Fruit fly (Drosophila melanogaster): ENCODE results near the gene Archease.

Gene Archease

dm6 chr3R:21627752-21628151, 35.0 kb downstream of the Archease start (continued):
- TF ChIP-seq Trl (optimal IDR thresholded peaks at IDR 0.05), result no peak
- peak; percentile 44 for TF ChIP-seq Trl (GFP tag; optimal IDR thresholded peaks at IDR 0.05)
- peak; percentile 49; the same call in 2 of the 3 replicates for TF ChIP-seq CG2889 (GFP tag; IDR thresholded peaks at IDR 0.05)
- no peak for TF ChIP-seq HmgD (GFP tag; optimal IDR thresholded peaks at IDR 0.05)
- no peak for TF ChIP-seq CG3065 (GFP tag; optimal IDR thresholded peaks at IDR 0.05)
- peak; percentile 56 for TF ChIP-seq oc (tag; optimal IDR thresholded peaks at IDR 0.05)
- peak; percentile 4 for TF ChIP-seq CG7271 (tag; optimal IDR thresholded peaks at IDR 0.05)
- TF ChIP-seq odd (GFP tag; optimal IDR thresholded peaks at IDR 0.05), result peak; percentile 36
- TF ChIP-seq CG16813 (GFP tag; IDR thresholded peaks at IDR 0.05; ENCODE audit: partially characterized antibody), result no peak
- TF ChIP-seq Scr (GFP tag; IDR thresholded peaks at IDR 0.05; ENCODE audit: partially characterized antibody), result no peak
- no peak for TF ChIP-seq dan (GFP tag; IDR thresholded peaks at IDR 0.05)
- no peak for TF ChIP-seq jumu (GFP tag; optimal IDR thresholded peaks at IDR 0.05)
- peak; percentile 63 for TF ChIP-seq CG15514 (GFP tag; optimal IDR thresholded peaks at IDR 0.05)
- peak; percentile 52; the same call in 1 of the 2 replicates for TF ChIP-seq Oaz (GFP tag; IDR thresholded peaks at IDR 0.05)
- TF ChIP-seq Med (GFP tag), result peak; percentile 88
- TF ChIP-seq crp (GFP tag; optimal IDR thresholded peaks at IDR 0.05), result no peak
- TF ChIP-seq Side (GFP tag; optimal IDR thresholded peaks at IDR 0.05), result peak; percentile 13
- TF ChIP-seq az2 (GFP tag; optimal IDR thresholded peaks at IDR 0.05), result peak; percentile 64
- TF ChIP-seq cas (GFP tag; IDR thresholded peaks at IDR 0.05), result 0 out of 2 replicates have a peak, but pooled peaks have one; percentile 43
- TF ChIP-seq BtbVII (GFP tag; optimal IDR thresholded peaks at IDR 0.05), result peak; percentile 60
- TF ChIP-seq CG30020 (tag; optimal IDR thresholded peaks at IDR 0.05), result no peak
- no peak for TF ChIP-seq Atf3 (GFP tag; optimal IDR thresholded peaks at IDR 0.05)
- TF ChIP-seq CG4854 (GFP tag; optimal IDR thresholded peaks at IDR 0.05), result peak; percentile 32
- peak; percentile 63; the same call in 2 of the 3 replicates for TF ChIP-seq ci (GFP tag; IDR thresholded peaks at IDR 0.05)
- TF ChIP-seq CG15011 (GFP tag; optimal IDR thresholded peaks at IDR 0.05), result peak; percentile 53
- TF ChIP-seq pfk (GFP tag; optimal IDR thresholded peaks at IDR 0.05), result no peak
- peak; percentile 32 for TF ChIP-seq CG1602 (GFP tag; optimal IDR thresholded peaks at IDR 0.05)
- peak; percentile 55 for TF ChIP-seq CG9215 (GFP tag; IDR thresholded peaks at IDR 0.05)
- TF ChIP-seq tio (GFP tag; optimal IDR thresholded peaks at IDR 0.05), result peak; percentile 65
- peak; percentile 69 for TF ChIP-seq lilli (GFP tag; optimal IDR thresholded peaks at IDR 0.05)
- TF ChIP-seq Hmx (GFP tag; optimal IDR thresholded peaks at IDR 0.05), result peak; percentile 17
- TF ChIP-seq Lpt (GFP tag; optimal IDR thresholded peaks at IDR 0.05), result no peak
- TF ChIP-seq ap (GFP tag; IDR thresholded peaks at IDR 0.05), result peak; percentile 27; the same call in 1 of the 2 replicates
- peak; percentile 28 for TF ChIP-seq CG3407 (GFP tag; optimal IDR thresholded peaks at IDR 0.05)
- no peak for TF ChIP-seq CG14965 (GFP tag; optimal IDR thresholded peaks at IDR 0.05; ENCODE audit: borderline replicate concordance)
- peak; percentile 70 for TF ChIP-seq CG12155 (GFP tag; optimal IDR thresholded peaks at IDR 0.05)
- TF ChIP-seq Chrac-16 (GFP tag; optimal IDR thresholded peaks at IDR 0.05), result peak; percentile 53
- TF ChIP-seq fd3F (GFP tag; optimal IDR thresholded peaks at IDR 0.05), result peak; percentile 70
- TF ChIP-seq vnd (GFP tag; IDR thresholded peaks at IDR 0.05; ENCODE audit: partially characterized antibody), result no peak
- TF ChIP-seq CG18476 (GFP tag; optimal IDR thresholded peaks at IDR 0.05), result peak; percentile 17
- TF ChIP-seq ind (GFP tag; optimal IDR thresholded peaks at IDR 0.05), result peak; percentile 70
- TF ChIP-seq CG10274 (GFP tag; optimal IDR thresholded peaks at IDR 0.05), result peak; percentile 46
- 0 out of 3 replicates have a peak, but pooled peaks have one; percentile 37 for TF ChIP-seq CG11093 (GFP tag; IDR thresholded peaks at IDR 0.05)
- peak; percentile 82 for TF ChIP-seq row (GFP tag; IDR thresholded peaks at IDR 0.05)
- peak; percentile 57 for TF ChIP-seq zfh2 (GFP tag; optimal IDR thresholded peaks at IDR 0.05)
- no peak for TF ChIP-seq Spps (tag; optimal IDR thresholded peaks at IDR 0.05)
- no peak for TF ChIP-seq gt (GFP tag; IDR thresholded peaks at IDR 0.05)
- TF ChIP-seq jing (GFP tag; optimal IDR thresholded peaks at IDR 0.05), result no peak
- TF ChIP-seq CG4328 (GFP tag; optimal IDR thresholded peaks at IDR 0.05), result no peak
- TF ChIP-seq CG1233 (GFP tag; optimal IDR thresholded peaks at IDR 0.05), result peak; percentile 57
- TF ChIP-seq D19B (GFP tag; optimal IDR thresholded peaks at IDR 0.05), result peak; percentile 16
